Worm (Caenorhabditis elegans) whole organism, mixed stage, embryonic: ENCODE results near the gene col-98.

Experiments
- ceh-39 ChIP-seq: fragments of 150-350 bp; optimal IDR thresholded peaks from 2 replicates; lab custom pipeline; 2014; ENCODE audit warnings: missing biosample characterization, missing genetic modification characterization
- ces-1 ChIP-seq: fragments of 150-350 bp; optimal IDR thresholded peaks from 2 replicates; lab custom pipeline; 2014; ENCODE audit warnings: missing biosample characterization, missing genetic modification reagents, missing genetic modification characterization
- elt-1 ChIP-seq: sonication (generic microtip); optimal IDR thresholded peaks from 2 replicates; lab custom pipeline; 2017; ENCODE audit warnings: missing genetic modification characterization, mild to moderate bottlenecking, missing compliant biosample characterization, antibody characterized with exemption, moderate library complexity, borderline replicate concordance; ENCODE audit not compliant: insufficient read depth
- mep-1 ChIP-seq: fragments of 150-350 bp; optimal IDR thresholded peaks from 2 replicates; lab custom pipeline; 2017; ENCODE audit warnings: missing biosample characterization, missing genetic modification reagents, missing genetic modification characterization, inconsistent platforms
- nhr-2 ChIP-seq: fragments of 150-350 bp; optimal IDR thresholded peaks from 2 replicates; lab custom pipeline; 2014; ENCODE audit warnings: missing biosample characterization, missing genetic modification characterization
- nhr-28 ChIP-seq: fragments of 150-350 bp; optimal IDR thresholded peaks from 2 replicates; lab custom pipeline; 2014; ENCODE audit warnings: missing biosample characterization, missing genetic modification characterization
- tbx-8 ChIP-seq: fragments of 200-800 bp; sonication (Bioruptor generic); optimal IDR thresholded peaks from 2 replicates; lab custom pipeline; 2018; ENCODE audit warnings: mild to moderate bottlenecking, missing genetic modification characterization, moderate library complexity, missing compliant biosample characterization
- unc-39 ChIP-seq: fragments of 150-350 bp; optimal IDR thresholded peaks from 2 replicates; lab custom pipeline; 2014; ENCODE audit warnings: missing biosample characterization, missing genetic modification characterization
- unc-62 ChIP-seq: fragments of 150-350 bp; optimal IDR thresholded peaks from 2 replicates; lab custom pipeline; 2014; ENCODE audit warnings: missing biosample characterization, missing genetic modification reagents, missing genetic modification characterization

ce11 chrIII:12998252-12998651, 20.6 kb upstream of the col-98 start:
- TF ChIP-seq elt-1 (tag; lab: Kevin White, UChicago) (no peak), nhr-2 (tag; lab: Kevin White, UChicago) (no peak), mep-1 (no peak), ceh-39 (no peak), tbx-8 (GFP tag; lab: Kevin White, UChicago) (no peak), unc-62 (GFP tag; lab: Kevin White, UChicago) (no peak), nhr-28 (tag; lab: Kevin White, UChicago) (no peak), unc-39 (tag; lab: Kevin White, UChicago) (no peak), ces-1 (GFP tag; lab: Kevin White, UChicago) (no peak)
